Worm (Caenorhabditis elegans): Measurements from ENCODE around the gene sco-1.

sco-1 gene

DNA sequence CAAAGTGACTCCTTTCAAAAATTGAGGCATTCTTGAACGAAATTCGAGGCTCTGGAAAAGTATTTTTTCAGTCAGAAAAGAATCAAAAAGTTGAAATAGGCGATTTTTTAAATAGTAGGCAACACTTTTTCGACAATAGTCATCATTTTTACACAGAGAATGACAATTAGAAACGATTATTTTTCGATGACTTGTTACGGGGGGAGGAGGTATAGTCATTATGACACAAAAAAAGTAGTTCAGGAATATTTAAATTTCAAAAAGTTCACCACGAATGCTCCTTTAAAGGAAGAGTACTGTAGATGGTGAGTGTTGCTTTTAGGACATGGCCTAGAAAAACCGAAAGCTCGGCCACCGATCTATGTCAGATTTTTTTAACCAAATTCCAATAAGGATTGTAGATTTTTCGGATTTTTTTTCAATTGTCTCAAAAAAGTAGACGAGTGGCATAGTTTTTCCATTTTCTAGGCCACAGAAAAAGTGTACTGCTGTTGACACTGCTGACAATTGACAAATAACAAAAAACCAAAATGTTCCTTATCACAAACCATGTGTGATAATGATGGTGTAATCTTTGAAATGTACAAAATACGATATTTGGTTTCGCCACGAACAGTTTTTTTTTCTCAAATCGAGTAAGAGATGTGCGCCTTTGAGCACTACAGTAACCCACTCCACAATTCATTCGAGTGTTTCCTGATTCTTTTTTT, 7.6 kb downstream of the sco-1 start, which contains the start of gene Y52E8A.3:
Y52E8A.3 (minus strand) TSS at position 51 of the 710 bp plus-strand sequence.
- no peak for TF ChIP-seq daf-12 (tag; optimal IDR thresholded peaks at IDR 0.05)
- TF ChIP-seq tbx-2 (tag; optimal IDR thresholded peaks at IDR 0.05) = no peak
- TF ChIP-seq ceh-9 (tag; optimal IDR thresholded peaks at IDR 0.05) = no peak
- no peak for TF ChIP-seq fos-1 (tag; optimal IDR thresholded peaks at IDR 0.05)
- TF ChIP-seq ZK546.5 (tag; optimal IDR thresholded peaks at IDR 0.05) = no peak
- no peak for TF ChIP-seq snpc-4 (tag; optimal IDR thresholded peaks at IDR 0.05)
- TF ChIP-seq elt-3 (tag; optimal IDR thresholded peaks at IDR 0.05) = no peak

- TF ChIP-seq daf-12 (tag; optimal IDR thresholded peaks at IDR 0.05) = no peak
- no peak for TF ChIP-seq nhr-11 (tag; optimal IDR thresholded peaks at IDR 0.05)
- no peak for TF ChIP-seq nhr-43 (tag; optimal IDR thresholded peaks at IDR 0.05; ENCODE audit: poor library complexity, severe bottlenecking)
- TF ChIP-seq lsy-12 (tag; optimal IDR thresholded peaks at IDR 0.05) = no peak
- no peak for TF ChIP-seq skn-1 (tag; optimal IDR thresholded peaks at IDR 0.05)
- TF ChIP-seq sea-2 (GFP tag; optimal IDR thresholded peaks at IDR 0.05) = no peak
- TF ChIP-seq mdl-1 (tag; optimal IDR thresholded peaks at IDR 0.05) = no peak
- no peak for TF ChIP-seq zag-1 (tag; optimal IDR thresholded peaks at IDR 0.05)
- TF ChIP-seq ZK546.5 (tag; optimal IDR thresholded peaks at IDR 0.05) = no peak
- TF ChIP-seq nhr-76 (tag; optimal IDR thresholded peaks at IDR 0.05) = no peak
- TF ChIP-seq tbx-2 (tag; optimal IDR thresholded peaks at IDR 0.05) = no peak
- no peak for TF ChIP-seq R02D3.7 (tag; optimal IDR thresholded peaks at IDR 0.05)
- TF ChIP-seq ceh-28 (tag; optimal IDR thresholded peaks at IDR 0.05) = no peak
- TF ChIP-seq ama-1 (optimal IDR thresholded peaks at IDR 0.05) = no peak
Observed at ce11 chrII:4312115-4312514, 12.7 kb downstream of the sco-1 start, which contains the start of gene plep-1. TSS of gene plep-1 (minus strand) at chrII:4312215.

- TF ChIP-seq ztf-11 (tag; optimal IDR thresholded peaks at IDR 0.05) = no peak
Observed at ce11 chrII:4316011-4316410, 16.6 kb downstream of the sco-1 start, which contains the start of gene srw-40. TSS of gene srw-40 (minus strand) at chrII:4316111.

- TF ChIP-seq nfya-1 (tag; optimal IDR thresholded peaks at IDR 0.05; ENCODE audit: insufficient read depth) (no peak), nhr-28 (tag; optimal IDR thresholded peaks at IDR 0.05) (no peak), nhr-67 (tag; optimal IDR thresholded peaks at IDR 0.05) (no peak), ceh-28 (tag; optimal IDR thresholded peaks at IDR 0.05) (no peak), fos-1 (tag; optimal IDR thresholded peaks at IDR 0.05) (no peak), nhr-25 (tag; optimal IDR thresholded peaks at IDR 0.05) (no peak), ceh-16 (tag; optimal IDR thresholded peaks at IDR 0.05) (no peak)
Observed at ce11 chrII:4319537-4320019, 20.1 kb downstream of the sco-1 start, which contains the start of gene Y52E8A.6. TSS of gene Y52E8A.6 (minus strand) at chrII:4319969.

DNA sequence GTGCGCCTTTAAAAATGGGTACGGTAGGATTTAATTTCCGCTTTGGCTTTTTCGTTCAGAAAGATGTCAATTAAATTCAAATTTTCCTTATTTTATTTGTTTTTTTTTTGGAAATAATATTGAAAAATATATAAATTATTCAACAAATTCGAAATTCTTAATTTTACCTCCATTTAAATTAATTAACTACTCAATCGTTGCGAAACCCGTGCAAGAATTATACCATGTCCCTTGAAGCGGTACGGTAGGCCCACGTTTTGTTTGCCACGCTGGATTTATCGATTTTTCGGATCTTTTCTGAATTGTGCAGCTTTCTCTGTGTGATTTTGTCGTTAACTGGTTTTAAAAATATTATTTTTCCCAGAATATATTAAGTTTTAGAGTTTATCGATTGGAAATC, 21.0 kb downstream of the sco-1 start, which contains the start of gene Y52E8A.2:
Y52E8A.2 (plus strand) TSS at position 382 of the 400 bp plus-strand sequence.
- no peak for TF ChIP-seq elt-2 (tag; optimal IDR thresholded peaks at IDR 0.05)
- no peak for TF ChIP-seq snpc-4 (tag; optimal IDR thresholded peaks at IDR 0.05)
- TF ChIP-seq pqm-1 (tag; optimal IDR thresholded peaks at IDR 0.05) = no peak
- no peak for TF ChIP-seq mml-1 (tag; optimal IDR thresholded peaks at IDR 0.05)
- no peak for TF ChIP-seq nhr-11 (tag; optimal IDR thresholded peaks at IDR 0.05)

DNA sequence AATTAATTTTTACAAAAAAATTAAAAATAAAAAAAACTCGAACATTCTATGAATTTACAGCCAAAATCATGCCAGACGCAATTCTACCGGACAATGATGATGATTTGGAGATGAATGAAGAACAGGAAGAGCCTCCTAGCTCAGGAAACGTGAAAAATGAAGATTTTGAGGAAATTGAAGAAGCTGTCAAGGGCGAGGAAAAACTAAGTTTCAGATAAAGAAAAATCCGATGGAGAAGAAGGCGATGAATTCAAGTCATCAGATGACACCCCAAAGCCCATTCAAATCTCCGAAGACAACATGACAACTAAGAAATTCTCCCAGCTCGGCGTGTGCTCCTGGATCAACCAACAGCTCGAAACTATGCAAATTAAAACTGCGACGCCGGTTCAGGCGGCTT, 22.3 kb downstream of the sco-1 start, which contains the start of gene Y52E8A.1:
Y52E8A.1 (plus strand) TSS at position 301 of the 400 bp plus-strand sequence.
- TF ChIP-seq nhr-237 (tag; optimal IDR thresholded peaks at IDR 0.05) (no peak), elt-1 (tag; optimal IDR thresholded peaks at IDR 0.05) (no peak), ztf-11 (tag; optimal IDR thresholded peaks at IDR 0.05) (no peak), nhr-25 (tag; optimal IDR thresholded peaks at IDR 0.05) (no peak), elt-3 (tag; optimal IDR thresholded peaks at IDR 0.05) (no peak), lin-39 (tag; optimal IDR thresholded peaks at IDR 0.05) (no peak), lsy-12 (tag; optimal IDR thresholded peaks at IDR 0.05) (no peak), nhr-76 (tag; optimal IDR thresholded peaks at IDR 0.05) (no peak)
